Fruit fly (Drosophila melanogaster): ENCODE measurements around the gene RNaseX25.

RNaseX25 gene

DNA sequence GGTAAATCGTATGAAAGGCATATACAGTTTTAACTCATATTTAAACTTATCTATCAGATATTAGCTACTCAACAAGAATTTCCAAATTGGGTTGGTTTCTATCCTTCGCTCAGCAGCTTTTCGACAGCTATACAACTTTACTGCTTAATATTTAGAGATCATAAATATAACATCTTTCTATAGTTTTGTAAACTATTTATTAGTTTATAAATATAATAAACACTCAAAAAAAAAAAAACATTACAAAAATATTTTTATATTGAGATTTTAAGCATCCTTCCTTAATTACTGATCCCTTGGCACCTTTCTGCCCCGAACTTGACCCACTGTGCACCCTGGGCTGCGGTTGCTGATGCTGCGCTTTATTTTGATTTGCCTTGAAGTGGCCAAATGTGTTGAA lies 17.4 kb upstream of the RNaseX25 start (continued):
- no peak for TF ChIP-seq al (GFP tag; IDR thresholded peaks at IDR 0.05)
- TF ChIP-seq Spps (tag; optimal IDR thresholded peaks at IDR 0.05), result no peak
- TF ChIP-seq B-H2 (GFP tag; optimal IDR thresholded peaks at IDR 0.05), result no peak
- peak; percentile 5 for TF ChIP-seq Blimp-1 (GFP tag; optimal IDR thresholded peaks at IDR 0.05)
- TF ChIP-seq CG9437 (GFP tag; optimal IDR thresholded peaks at IDR 0.05), result no peak
- no peak for TF ChIP-seq CG10959 (GFP tag; IDR thresholded peaks at IDR 0.05)
- no peak for TF ChIP-seq nerfin-2 (GFP tag; IDR thresholded peaks at IDR 0.05; ENCODE audit: partially characterized antibody)
- peak; percentile 26 for TF ChIP-seq CG10209 (GFP tag; optimal IDR thresholded peaks at IDR 0.05)
- no peak for TF ChIP-seq cato (GFP tag; optimal IDR thresholded peaks at IDR 0.05; ENCODE audit: borderline replicate concordance)
- TF ChIP-seq CG3847 (GFP tag; IDR thresholded peaks at IDR 0.05), result no peak
- TF ChIP-seq CG10147 (GFP tag; optimal IDR thresholded peaks at IDR 0.05), result no peak
- no peak for TF ChIP-seq CG3281 (GFP tag; optimal IDR thresholded peaks at IDR 0.05)
- no peak for TF ChIP-seq H2.0 (GFP tag; IDR thresholded peaks at IDR 0.05)
- TF ChIP-seq CG15011 (GFP tag; optimal IDR thresholded peaks at IDR 0.05), result no peak
- TF ChIP-seq NC2α (GFP tag; optimal IDR thresholded peaks at IDR 0.05), result no peak
- no peak for TF ChIP-seq vnd (GFP tag; IDR thresholded peaks at IDR 0.05; ENCODE audit: partially characterized antibody)
- TF ChIP-seq az2 (GFP tag; optimal IDR thresholded peaks at IDR 0.05), result peak; percentile 21
- no peak for TF ChIP-seq CG7357 (GFP tag; IDR thresholded peaks at IDR 0.05)
- no peak for TF ChIP-seq CG4360 (GFP tag; IDR thresholded peaks at IDR 0.05)
- no peak for TF ChIP-seq Pdp1 (GFP tag; optimal IDR thresholded peaks at IDR 0.05)
- TF ChIP-seq mirr (GFP tag; optimal IDR thresholded peaks at IDR 0.05), result no peak
- no peak for TF ChIP-seq kni (GFP tag; optimal IDR thresholded peaks at IDR 0.05)
- TF ChIP-seq repo (GFP tag; optimal IDR thresholded peaks at IDR 0.05), result no peak
- no peak for TF ChIP-seq CkIIα-i1 (GFP tag; IDR thresholded peaks at IDR 0.05)
- TF ChIP-seq ind (GFP tag; optimal IDR thresholded peaks at IDR 0.05), result peak; percentile 24
- no peak for TF ChIP-seq Drgx (GFP tag; IDR thresholded peaks at IDR 0.05)
- no peak for TF ChIP-seq cwo (GFP tag; optimal IDR thresholded peaks at IDR 0.05)
- TF ChIP-seq hth (optimal IDR thresholded peaks at IDR 0.05), result no peak
- no peak for TF ChIP-seq Dp (GFP tag; optimal IDR thresholded peaks at IDR 0.05)
- TF ChIP-seq CG4282 (GFP tag; optimal IDR thresholded peaks at IDR 0.05), result no peak
- no peak for TF ChIP-seq fd3F (GFP tag; optimal IDR thresholded peaks at IDR 0.05)
- no peak for TF ChIP-seq Eip74EF (GFP tag; optimal IDR thresholded peaks at IDR 0.05)
- no peak for TF ChIP-seq CG3407 (GFP tag; optimal IDR thresholded peaks at IDR 0.05)
- no peak for TF ChIP-seq ash1 (GFP tag; optimal IDR thresholded peaks at IDR 0.05)
- TF ChIP-seq CG5245 (GFP tag; optimal IDR thresholded peaks at IDR 0.05), result no peak
- no peak for TF ChIP-seq fd102C (GFP tag; optimal IDR thresholded peaks at IDR 0.05)
- TF ChIP-seq mam (GFP tag; optimal IDR thresholded peaks at IDR 0.05), result no peak
- no peak for TF ChIP-seq MESR4 (GFP tag; optimal IDR thresholded peaks at IDR 0.05)
- no peak for TF ChIP-seq Hr78 (GFP tag; optimal IDR thresholded peaks at IDR 0.05)
- no peak for TF ChIP-seq CG17568 (GFP tag; optimal IDR thresholded peaks at IDR 0.05)
- TF ChIP-seq zfh1 (GFP tag; IDR thresholded peaks at IDR 0.05), result no peak
- no peak for TF ChIP-seq her (GFP tag; optimal IDR thresholded peaks at IDR 0.05)
- no peak for TF ChIP-seq CG13624 (GFP tag; optimal IDR thresholded peaks at IDR 0.05)
- TF ChIP-seq CG6654 (GFP tag; optimal IDR thresholded peaks at IDR 0.05), result no peak
- no peak for TF ChIP-seq btn (GFP tag; optimal IDR thresholded peaks at IDR 0.05)
- no peak for TF ChIP-seq dysf (GFP tag; IDR thresholded peaks at IDR 0.05)
- TF ChIP-seq CG8281 (tag; optimal IDR thresholded peaks at IDR 0.05), result no peak
- no peak for TF ChIP-seq sens-2 (GFP tag; IDR thresholded peaks at IDR 0.05)
- no peak for TF ChIP-seq zfh2 (GFP tag; optimal IDR thresholded peaks at IDR 0.05)
- TF ChIP-seq BEAF-32 (GFP tag; optimal IDR thresholded peaks at IDR 0.05), result no peak
- TF ChIP-seq PHDP (tag; optimal IDR thresholded peaks at IDR 0.05), result peak; percentile 7

All from whole organism, embryonic.